Fruit fly (Drosophila melanogaster) whole organism, pupa: ENCODE measurements around the gene eIF1.

ENCODE experiments used
- CG13204 ChIP-seq: fragments of 200-800 bp; sonication (Bioruptor generic); optimal IDR thresholded peaks from 2 replicates; lab custom pipeline; 2018; ENCODE audit warnings: missing biosample characterization, mild to moderate bottlenecking, missing genetic modification characterization, moderate library complexity
- EcR ChIP-seq: fragments of 200-800 bp; sonication (Bioruptor generic); optimal IDR thresholded peaks from 3 replicates; lab custom pipeline; 2019; ENCODE audit warnings: missing biosample characterization, missing genetic modification characterization, mild to moderate bottlenecking, moderate library complexity, missing genetic modification reagents
- Ets98B ChIP-seq: fragments of 200-800 bp; sonication (Bioruptor generic); IDR thresholded peaks from 2 replicates; pipeline ENCODE4 v1.3.6; 2022; ENCODE audit warnings: missing biosample characterization, missing genetic modification characterization
- Pif1A ChIP-seq: fragments of 200-800 bp; sonication (Bioruptor generic); optimal IDR thresholded peaks from 3 replicates; lab custom pipeline; 2016; ENCODE audit warnings: missing biosample characterization, missing genetic modification characterization
- Snoo ChIP-seq: fragments of 200-800 bp; sonication (Bioruptor generic); optimal IDR thresholded peaks from 3 replicates; lab custom pipeline; 2017; ENCODE audit warnings: missing biosample characterization, mild to moderate bottlenecking, missing genetic modification characterization, inconsistent platforms
- gl ChIP-seq: fragments of 200-800 bp; sonication (Bioruptor generic); optimal IDR thresholded peaks from 2 replicates; lab custom pipeline; 2018; ENCODE audit warnings: missing biosample characterization, mild to moderate bottlenecking, missing genetic modification characterization

- TF ChIP-seq Snoo (no peak), Pif1A (GFP tag; lab: Kevin White, UChicago) (no peak), gl (tag; lab: Kevin White, UChicago) (no peak), EcR (GFP tag; lab: Kevin White, UChicago) (peak; percentile 7), CG13204 (GFP tag; lab: Kevin White, UChicago) (no peak), Ets98B (GFP tag; lab: Robert Waterston, UW) (no peak)
Measured at dm6 chr3L:3178530-3179096, 44.5 kb upstream of the eIF1 start, which contains the start of the genes MnM and Girdin.
